Worm (Caenorhabditis elegans): ENCODE data around the gene lin-66.

lin-66 gene

ce11 chrIV:13906369-13906768 is 18.5 kb downstream of the lin-66 start:
- no peak for TF ChIP-seq ztf-11 (tag; optimal IDR thresholded peaks at IDR 0.05)
- TF ChIP-seq nhr-23 (tag; optimal IDR thresholded peaks at IDR 0.05), result no peak
- no peak for TF ChIP-seq ceh-16 (tag; optimal IDR thresholded peaks at IDR 0.05)

- TF ChIP-seq lsy-12 (tag; optimal IDR thresholded peaks at IDR 0.05) (no peak), fkh-2 (tag; optimal IDR thresholded peaks at IDR 0.05) (no peak), ceh-16 (tag; optimal IDR thresholded peaks at IDR 0.05) (no peak), daf-12 (tag; optimal IDR thresholded peaks at IDR 0.05) (no peak), skn-1 (tag; optimal IDR thresholded peaks at IDR 0.05) (no peak), nhr-43 (tag; optimal IDR thresholded peaks at IDR 0.05; ENCODE audit: poor library complexity, severe bottlenecking) (peak; percentile 54), elt-1 (tag; optimal IDR thresholded peaks at IDR 0.05) (no peak), egl-5 (tag; optimal IDR thresholded peaks at IDR 0.05) (no peak), mdl-1 (tag; optimal IDR thresholded peaks at IDR 0.05) (no peak), nhr-25 (tag; optimal IDR thresholded peaks at IDR 0.05) (peak; percentile 37), ceh-82 (tag; optimal IDR thresholded peaks at IDR 0.05) (no peak), nhr-23 (tag; optimal IDR thresholded peaks at IDR 0.05) (peak; percentile 47), nfya-1 (tag; optimal IDR thresholded peaks at IDR 0.05; ENCODE audit: insufficient read depth) (peak; percentile 15)
These were observed 23.1 kb downstream of the lin-66 start for ce11 chrIV:13910931-13911330.

- TF ChIP-seq egl-27 (tag; optimal IDR thresholded peaks at IDR 0.05) (no peak), unc-39 (tag; optimal IDR thresholded peaks at IDR 0.05) (no peak), R02D3.7 (tag; optimal IDR thresholded peaks at IDR 0.05) (no peak), unc-62 (GFP tag; optimal IDR thresholded peaks at IDR 0.05) (no peak), pqm-1 (tag; optimal IDR thresholded peaks at IDR 0.05) (no peak), lsy-12 (tag; optimal IDR thresholded peaks at IDR 0.05) (no peak), nhr-25 (tag; optimal IDR thresholded peaks at IDR 0.05) (no peak)
These were observed 25.1 kb downstream of the lin-66 start, which contains the start of gene Y37A1A.2 for ce11 chrIV:13912929-13913328. TSS of gene Y37A1A.2 (minus strand) at chrIV:13913029.

- TF ChIP-seq fos-1 (tag; optimal IDR thresholded peaks at IDR 0.05) (peak; percentile 82), R02D3.7 (tag; optimal IDR thresholded peaks at IDR 0.05) (peak; percentile 65), pqm-1 (tag; optimal IDR thresholded peaks at IDR 0.05) (peak; percentile 100), fkh-2 (tag; optimal IDR thresholded peaks at IDR 0.05) (no peak), elt-2 (tag; optimal IDR thresholded peaks at IDR 0.05) (peak; percentile 100), tbx-2 (tag; optimal IDR thresholded peaks at IDR 0.05) (peak; percentile 12), nhr-76 (tag; optimal IDR thresholded peaks at IDR 0.05) (peak; percentile 39), nhr-77 (tag; optimal IDR thresholded peaks at IDR 0.05) (no peak), ceh-28 (tag; optimal IDR thresholded peaks at IDR 0.05) (peak; percentile 65), nhr-25 (tag; optimal IDR thresholded peaks at IDR 0.05) (peak; percentile 89), mdl-1 (tag; optimal IDR thresholded peaks at IDR 0.05) (peak; percentile 56), nfya-1 (tag; optimal IDR thresholded peaks at IDR 0.05; ENCODE audit: insufficient read depth) (peak; percentile 64), nhr-23 (tag; optimal IDR thresholded peaks at IDR 0.05) (peak; percentile 90), elt-3 (tag; optimal IDR thresholded peaks at IDR 0.05) (peak; percentile 100), nhr-43 (tag; optimal IDR thresholded peaks at IDR 0.05; ENCODE audit: poor library complexity, severe bottlenecking) (peak; percentile 93), pha-4 (tag; optimal IDR thresholded peaks at IDR 0.05) (peak; percentile 75), jun-1 (tag; optimal IDR thresholded peaks at IDR 0.05) (peak; percentile 98), ceh-16 (tag; optimal IDR thresholded peaks at IDR 0.05) (no peak), lsy-12 (tag; optimal IDR thresholded peaks at IDR 0.05) (no peak), ama-1 (optimal IDR thresholded peaks at IDR 0.05) (no peak), egl-27 (tag; optimal IDR thresholded peaks at IDR 0.05) (peak; percentile 98), skn-1 (tag; optimal IDR thresholded peaks at IDR 0.05) (peak; percentile 47)
These were observed 31.4 kb downstream of the lin-66 start for ce11 chrIV:13919207-13919759.

ce11 chrIV:13927641-13928040 is 39.8 kb downstream of the lin-66 start:
- TF ChIP-seq elt-3 (tag; optimal IDR thresholded peaks at IDR 0.05) (no peak), nhr-12 (tag; optimal IDR thresholded peaks at IDR 0.05) (no peak), nhr-25 (tag; optimal IDR thresholded peaks at IDR 0.05) (no peak), fkh-10 (GFP tag; optimal IDR thresholded peaks at IDR 0.05) (no peak), nhr-67 (tag; optimal IDR thresholded peaks at IDR 0.05) (no peak)
